Fruit fly (Drosophila melanogaster): ENCODE measurements around the gene Pgant4.

The Pgant4 gene

DNA sequence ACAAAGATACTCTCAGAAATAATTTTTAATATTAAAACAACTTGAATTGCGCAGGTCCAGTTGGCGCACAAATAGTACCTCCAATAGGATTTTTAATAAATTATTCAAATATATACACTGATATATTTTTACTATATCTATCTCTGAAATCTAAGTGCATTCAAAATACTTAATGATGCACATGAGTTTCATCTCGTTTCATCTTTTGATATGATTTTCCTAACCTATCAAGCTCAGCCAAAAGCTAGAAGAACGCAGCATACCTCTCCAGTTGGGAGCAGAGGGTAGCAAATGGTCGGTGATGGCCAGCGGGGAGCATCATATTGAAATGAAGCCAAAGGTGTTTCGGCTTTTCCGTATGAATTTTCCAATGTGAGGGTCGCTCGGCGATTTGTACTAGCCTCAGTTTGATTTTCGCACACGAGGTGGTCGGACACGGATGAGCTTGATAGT, 52.4 kb downstream of the Pgant4 start, which contains the start of gene CG8852 (continued):
- no peak for TF ChIP-seq CG11696 (GFP tag; IDR thresholded peaks at IDR 0.05)
- no peak for TF ChIP-seq CG1024 (GFP tag; IDR thresholded peaks at IDR 0.05)
- TF ChIP-seq CG5245 (GFP tag; optimal IDR thresholded peaks at IDR 0.05) = no peak
- no peak for TF ChIP-seq Awh (GFP tag; IDR thresholded peaks at IDR 0.05)
- TF ChIP-seq schlank (tag; optimal IDR thresholded peaks at IDR 0.05) = no peak
- no peak for TF ChIP-seq Atf-2 (GFP tag; optimal IDR thresholded peaks at IDR 0.05)
- TF ChIP-seq Neu2 (GFP tag; optimal IDR thresholded peaks at IDR 0.05; ENCODE audit: borderline replicate concordance) = no peak
- TF ChIP-seq pb (GFP tag; optimal IDR thresholded peaks at IDR 0.05) = no peak
- peak; percentile 31 for TF ChIP-seq Meics (GFP tag; optimal IDR thresholded peaks at IDR 0.05)
- no peak for TF ChIP-seq CG12236 (GFP tag; optimal IDR thresholded peaks at IDR 0.05)
- TF ChIP-seq Dp (GFP tag; optimal IDR thresholded peaks at IDR 0.05) = no peak
- no peak for TF ChIP-seq CG10979 (tag; optimal IDR thresholded peaks at IDR 0.05)
- no peak for TF ChIP-seq CG11695 (GFP tag; IDR thresholded peaks at IDR 0.05)
- TF ChIP-seq ttk (GFP tag; IDR thresholded peaks at IDR 0.05) = no peak
- TF ChIP-seq gcm2 (GFP tag; optimal IDR thresholded peaks at IDR 0.05) = no peak
- no peak for TF ChIP-seq CG1832 (GFP tag; optimal IDR thresholded peaks at IDR 0.05)
- no peak for TF ChIP-seq pan (optimal IDR thresholded peaks at IDR 0.05)
- TF ChIP-seq pan (GFP tag; optimal IDR thresholded peaks at IDR 0.05 in 1 of 2, IDR thresholded peaks at IDR 0.05 in 1 of 2) = peak in 1 of 2 experiments; percentile 47
- peak; percentile 39; the same call in 1 of the 2 replicates for TF ChIP-seq lmd (GFP tag; IDR thresholded peaks at IDR 0.05)
- no peak for TF ChIP-seq exex (tag; optimal IDR thresholded peaks at IDR 0.05)
- 0 out of 3 replicates have a peak, but pooled peaks have one; percentile 29 for TF ChIP-seq ci (GFP tag; IDR thresholded peaks at IDR 0.05)
- no peak for TF ChIP-seq CG12104 (GFP tag; optimal IDR thresholded peaks at IDR 0.05)
- no peak for TF ChIP-seq Trl (optimal IDR thresholded peaks at IDR 0.05)
- TF ChIP-seq Trl (GFP tag; optimal IDR thresholded peaks at IDR 0.05) = no peak
- TF ChIP-seq ham (GFP tag; IDR thresholded peaks at IDR 0.05) = no peak
- TF ChIP-seq CG11504 (tag; optimal IDR thresholded peaks at IDR 0.05) = no peak
- TF ChIP-seq Oaz (GFP tag; IDR thresholded peaks at IDR 0.05) = no peak
- no peak for TF ChIP-seq dati (GFP tag; IDR thresholded peaks at IDR 0.05)
- TF ChIP-seq lov (optimal IDR thresholded peaks at IDR 0.05) = no peak
- TF ChIP-seq lov (GFP tag; IDR thresholded peaks at IDR 0.05) = no peak
- no peak for TF ChIP-seq en (GFP tag; optimal IDR thresholded peaks at IDR 0.05)
- TF ChIP-seq CG17802 (tag; optimal IDR thresholded peaks at IDR 0.05) = no peak
- no peak for TF ChIP-seq tx (GFP tag; optimal IDR thresholded peaks at IDR 0.05)
- peak; percentile 60 for TF ChIP-seq CG9932 (GFP tag; IDR thresholded peaks at IDR 0.05)
- no peak for TF ChIP-seq HHEX (GFP tag; optimal IDR thresholded peaks at IDR 0.05)
- TF ChIP-seq CG31224 (GFP tag; IDR thresholded peaks at IDR 0.05) = no peak
- TF ChIP-seq onecut (GFP tag; IDR thresholded peaks at IDR 0.05) = no peak
- no peak for TF ChIP-seq fd102C (GFP tag; optimal IDR thresholded peaks at IDR 0.05)
- TF ChIP-seq Taf1 (GFP tag; IDR thresholded peaks at IDR 0.05) = no peak
- TF ChIP-seq shn (GFP tag; optimal IDR thresholded peaks at IDR 0.05) = no peak
- no peak for TF ChIP-seq ase (GFP tag; IDR thresholded peaks at IDR 0.05)
- no peak for TF ChIP-seq CG3726 (GFP tag; IDR thresholded peaks at IDR 0.05)
- no peak for TF ChIP-seq CG12744 (GFP tag; optimal IDR thresholded peaks at IDR 0.05)
- TF ChIP-seq Hmr (GFP tag; optimal IDR thresholded peaks at IDR 0.05) = no peak
- TF ChIP-seq zfh2 (GFP tag; optimal IDR thresholded peaks at IDR 0.05) = no peak
- TF ChIP-seq vfl (GFP tag; optimal IDR thresholded peaks at IDR 0.05) = no peak
- TF ChIP-seq tio (GFP tag; optimal IDR thresholded peaks at IDR 0.05) = no peak
- no peak for TF ChIP-seq BEAF-32 (GFP tag; optimal IDR thresholded peaks at IDR 0.05)
- peak; percentile 35; the same call in 1 of the 2 replicates for TF ChIP-seq esg (GFP tag; conservative IDR thresholded peaks at IDR 0.05)
- no peak for TF ChIP-seq Usf (GFP tag; optimal IDR thresholded peaks at IDR 0.05)
- no peak for TF ChIP-seq CG6854 (GFP tag; optimal IDR thresholded peaks at IDR 0.05)
- TF ChIP-seq Mrtf (GFP tag; IDR thresholded peaks at IDR 0.05) = no peak
- no peak for TF ChIP-seq gcm (GFP tag; optimal IDR thresholded peaks at IDR 0.05)
